Worm (Caenorhabditis elegans) whole organism, L4 larva: ENCODE measurements around the gene npr-28.

Source experiments
- D1046.2 ChIP-seq: fragments of 200-800 bp; sonication (Bioruptor generic); IDR thresholded peaks from 2 replicates; pipeline ENCODE4 v1.3.6; 2022; ENCODE audit warnings: missing genetic modification characterization, missing compliant biosample characterization
- F10B5.3 ChIP-seq: sonication (generic microtip); optimal IDR thresholded peaks from 2 replicates; lab custom pipeline; 2016; ENCODE audit warnings: mild to moderate bottlenecking, missing genetic modification characterization, missing compliant biosample characterization
- F49E8.2 ChIP-seq: sonication (generic microtip); optimal IDR thresholded peaks from 2 replicates; lab custom pipeline; 2016; ENCODE audit warnings: missing compliant biosample characterization, mild to moderate bottlenecking, missing genetic modification characterization, borderline replicate concordance
- Y105C5A.15 ChIP-seq: fragments of 200-800 bp; sonication (Bioruptor generic); IDR thresholded peaks from 2 replicates; pipeline ENCODE4 v1.3.6; 2022; ENCODE audit warnings: missing genetic modification characterization, missing compliant biosample characterization
- Y48G9A.11 ChIP-seq: fragments of 200-800 bp; sonication (Bioruptor generic); IDR thresholded peaks from 2 replicates; pipeline ENCODE4 v1.3.6; 2022; ENCODE audit warnings: missing genetic modification reagents, missing genetic modification characterization, missing compliant biosample characterization
- Y75B8A.6 ChIP-seq: fragments of 200-800 bp; sonication (Bioruptor generic); IDR thresholded peaks from 2 replicates; pipeline ENCODE4 v1.3.6; 2022; ENCODE audit warnings: missing genetic modification reagents, missing genetic modification characterization, missing compliant biosample characterization
- ZK337.2 ChIP-seq: fragments of 200-800 bp; sonication (Bioruptor generic); IDR thresholded peaks from 2 replicates; pipeline ENCODE4 v1.3.6; 2022; ENCODE audit warnings: missing genetic modification reagents, missing genetic modification characterization, missing compliant biosample characterization
- aha-1 ChIP-seq: fragments of 150-350 bp; peaks from one replicate; lab custom pipeline; 2014; ENCODE audit warnings: missing biosample characterization, missing genetic modification characterization
- aly-2 ChIP-seq: sonication (generic microtip); optimal IDR thresholded peaks from 2 replicates; lab custom pipeline; 2018; ENCODE audit warnings: missing biosample characterization, missing genetic modification characterization
- ceh-32 ChIP-seq: sonication (generic microtip); optimal IDR thresholded peaks from 2 replicates; lab custom pipeline; 2016; ENCODE audit warnings: mild to moderate bottlenecking, missing genetic modification characterization, missing compliant biosample characterization; ENCODE audit not compliant: poor library complexity
- ceh-44 ChIP-seq: fragments of 200-800 bp; sonication (Bioruptor generic); IDR thresholded peaks from 2 replicates; pipeline ENCODE4 v1.3.6; 2022; ENCODE audit warnings: missing genetic modification reagents, missing genetic modification characterization, missing compliant biosample characterization
- ceh-62 ChIP-seq: sonication (generic microtip); optimal IDR thresholded peaks from 2 replicates; lab custom pipeline; 2017; ENCODE audit warnings: missing biosample characterization, missing genetic modification characterization
- daf-16 ChIP-seq, 3 experiments: sonication (generic microtip); optimal IDR thresholded peaks; 2 replicates each; lab custom pipeline; 2016 to 2017; ENCODE audit warnings: missing genetic modification characterization in 3 of 3, missing genetic modification reagents in 3 of 3, mild to moderate bottlenecking in 2 of 3, missing compliant biosample characterization in 2 of 3, missing biosample characterization in 1 of 3, moderate library complexity in 1 of 3
- dmd-6 ChIP-seq: fragments of 200-800 bp; sonication (Bioruptor generic); IDR thresholded peaks from 2 replicates; pipeline ENCODE4 v1.3.6; 2022; ENCODE audit warnings: missing genetic modification reagents, missing genetic modification characterization, missing compliant biosample characterization
- dmd-9 ChIP-seq: fragments of 200-800 bp; sonication (Bioruptor generic); IDR thresholded peaks from 2 replicates; pipeline ENCODE4 v1.3.6; 2022; ENCODE audit warnings: missing genetic modification reagents, missing genetic modification characterization, missing compliant biosample characterization
- duxl-1 ChIP-seq: sonication (generic microtip); optimal IDR thresholded peaks from 2 replicates; lab custom pipeline; 2016; ENCODE audit warnings: mild to moderate bottlenecking, missing genetic modification characterization, moderate library complexity, missing compliant biosample characterization; ENCODE audit not compliant: poor library complexity
- dve-1 ChIP-seq: sonication (generic microtip); optimal IDR thresholded peaks from 2 replicates; lab custom pipeline; 2017; ENCODE audit warnings: antibody characterized with exemption, mild to moderate bottlenecking, missing genetic modification characterization, missing compliant biosample characterization; ENCODE audit not compliant: insufficient read depth
- egl-27 ChIP-seq: sonication (generic microtip); optimal IDR thresholded peaks from 3 replicates; lab custom pipeline; 2017; ENCODE audit warnings: missing biosample characterization, missing genetic modification reagents, missing genetic modification characterization
- egl-43 ChIP-seq: fragments of 200-800 bp; sonication (Bioruptor generic); IDR thresholded peaks from 2 replicates; pipeline ENCODE4 v1.3.6; 2022; ENCODE audit warnings: missing genetic modification reagents, missing genetic modification characterization, missing compliant biosample characterization
- fkh-10 ChIP-seq: fragments of 150-350 bp; optimal IDR thresholded peaks from 2 replicates; lab custom pipeline; 2014; ENCODE audit warnings: missing biosample characterization, missing genetic modification reagents, missing genetic modification characterization
- gei-8 ChIP-seq: fragments of 200-800 bp; sonication (Bioruptor generic); optimal IDR thresholded peaks from 2 replicates; lab custom pipeline; 2018; ENCODE audit warnings: mild to moderate bottlenecking, missing genetic modification characterization, missing compliant biosample characterization
- hlh-11 ChIP-seq: fragments of 200-800 bp; sonication (Bioruptor generic); optimal IDR thresholded peaks from 2 replicates; lab custom pipeline; 2018; ENCODE audit warnings: mild to moderate bottlenecking, missing genetic modification characterization, missing compliant biosample characterization
- hlh-30 ChIP-seq: sonication (generic microtip); optimal IDR thresholded peaks from 2 replicates; lab custom pipeline; 2017; ENCODE audit warnings: antibody characterized with exemption, mild to moderate bottlenecking, missing genetic modification characterization, missing compliant biosample characterization; ENCODE audit not compliant: insufficient read depth
- hmg-1.1 ChIP-seq: fragments of 200-800 bp; sonication (Bioruptor generic); IDR thresholded peaks from 2 replicates; pipeline ENCODE4 v1.3.6; 2022; ENCODE audit warnings: missing genetic modification reagents, missing genetic modification characterization, missing compliant biosample characterization
- jun-1 ChIP-seq: fragments of 150-350 bp; optimal IDR thresholded peaks from 2 replicates; lab custom pipeline; 2014; ENCODE audit warnings: missing biosample characterization, missing genetic modification reagents, missing genetic modification characterization
- lin-1 ChIP-seq: fragments of 200-800 bp; sonication (Bioruptor generic); IDR thresholded peaks from 2 replicates; pipeline ENCODE4 v1.3.6; 2022; ENCODE audit warnings: missing genetic modification reagents, missing genetic modification characterization, missing compliant biosample characterization
- lin-15B ChIP-seq: fragments of 150-350 bp; sonication (generic microtip); optimal IDR thresholded peaks from 3 replicates; lab custom pipeline; 2014; ENCODE audit warnings: missing biosample characterization, missing genetic modification characterization
- lin-39 ChIP-seq: fragments of 150-350 bp; optimal IDR thresholded peaks from 2 replicates; lab custom pipeline; 2014; ENCODE audit warnings: missing biosample characterization, missing genetic modification reagents, missing genetic modification characterization
- lir-3 ChIP-seq: sonication (generic microtip); optimal IDR thresholded peaks from 2 replicates; lab custom pipeline; 2016; ENCODE audit warnings: mild to moderate bottlenecking, missing genetic modification characterization, missing compliant biosample characterization
- lsy-2 ChIP-seq, 2 experiments: fragments of 150-350 bp in 1 of 2; sonication (generic microtip) in 1 of 2; optimal IDR thresholded peaks; 2 replicates each; lab custom pipeline; 2014 to 2017; ENCODE audit warnings: missing biosample characterization in 2 of 2, missing genetic modification characterization in 2 of 2
- mdl-1 ChIP-seq, 2 experiments: fragments of 150-350 bp in 1 of 2; sonication (generic microtip) in 1 of 2; optimal IDR thresholded peaks; 2 replicates each; lab custom pipeline; 2014 to 2017; ENCODE audit warnings: missing biosample characterization in 2 of 2, missing genetic modification characterization in 2 of 2
- mep-1 ChIP-seq: fragments of 150-350 bp; sonication (generic microtip); optimal IDR thresholded peaks from 3 replicates; lab custom pipeline; 2014; ENCODE audit warnings: missing biosample characterization, missing genetic modification characterization
- mes-2 ChIP-seq: sonication (generic microtip); optimal IDR thresholded peaks from 2 replicates; lab custom pipeline; 2016; ENCODE audit warnings: missing genotype, mild to moderate bottlenecking, missing genetic modification characterization, missing compliant biosample characterization; ENCODE audit not compliant: poor library complexity, severe bottlenecking
- mxl-3 ChIP-seq: fragments of 200-800 bp; sonication (Bioruptor generic); optimal IDR thresholded peaks from 2 replicates; lab custom pipeline; 2018; ENCODE audit warnings: mild to moderate bottlenecking, missing genetic modification characterization, missing compliant biosample characterization
- nhr-111 ChIP-seq: fragments of 200-800 bp; sonication (Bioruptor generic); optimal IDR thresholded peaks from 2 replicates; lab custom pipeline; 2018; ENCODE audit warnings: mild to moderate bottlenecking, missing genetic modification characterization, missing compliant biosample characterization
- nhr-237 ChIP-seq: sonication (generic microtip); optimal IDR thresholded peaks from 2 replicates; lab custom pipeline; 2017; ENCODE audit warnings: missing biosample characterization, missing genetic modification characterization
- nhr-25 ChIP-seq: sonication (generic microtip); optimal IDR thresholded peaks from 2 replicates; lab custom pipeline; 2017; ENCODE audit warnings: missing genetic modification characterization, mild to moderate bottlenecking, missing compliant biosample characterization, antibody characterized with exemption, moderate library complexity, borderline replicate concordance; ENCODE audit not compliant: insufficient read depth
- nhr-28 ChIP-seq: fragments of 150-350 bp; optimal IDR thresholded peaks from 2 replicates; lab custom pipeline; 2014; ENCODE audit warnings: missing biosample characterization, missing genetic modification characterization
- nhr-48 ChIP-seq: sonication (generic microtip); optimal IDR thresholded peaks from 2 replicates; lab custom pipeline; 2016; ENCODE audit warnings: mild to moderate bottlenecking, missing genetic modification characterization, missing compliant biosample characterization
- sdz-12 ChIP-seq: fragments of 200-800 bp; sonication (Bioruptor generic); optimal IDR thresholded peaks from 2 replicates; lab custom pipeline; 2018; ENCODE audit warnings: mild to moderate bottlenecking, missing genetic modification characterization, missing compliant biosample characterization
- set-16 ChIP-seq: fragments of 200-800 bp; sonication (Bioruptor generic); IDR thresholded peaks from 2 replicates; pipeline ENCODE4 v1.3.6; 2022; ENCODE audit warnings: missing genetic modification reagents, missing genetic modification characterization, missing compliant biosample characterization
- unc-130 ChIP-seq: sonication (generic microtip); optimal IDR thresholded peaks from 2 replicates; lab custom pipeline; 2016; ENCODE audit warnings: missing genetic modification reagents, missing genetic modification characterization, missing compliant biosample characterization
- unc-62 ChIP-seq, 3 experiments: fragments of 150-350 bp in 1 of 3; sonication (generic microtip); optimal IDR thresholded peaks in 2 of 3; peaks in 1 of 3; 1 replicate in 1 of 3; 2 replicates in 2 of 3; lab custom pipeline; 2014 to 2017; ENCODE audit warnings: missing biosample characterization in 3 of 3, missing genetic modification characterization in 3 of 3, missing genetic modification reagents in 3 of 3, missing genotype in 1 of 3
- zip-2 ChIP-seq: fragments of 150-350 bp; optimal IDR thresholded peaks from 2 replicates; lab custom pipeline; 2014; ENCODE audit warnings: missing biosample characterization, missing genetic modification characterization
- ztf-7 ChIP-seq: fragments of 150-350 bp; optimal IDR thresholded peaks from 2 replicates; lab custom pipeline; 2014; ENCODE audit warnings: missing biosample characterization, missing genetic modification characterization

npr-28 gene

ce11 chrX:8384642-8385181 lies 33.8 kb upstream of the npr-28 start, which contains the start of gene F41D9.2:
Gene F41D9.2 (minus strand): TSS chrX:8384945.
- TF ChIP-seq hlh-11 (tag; lab: Kevin White, UChicago) = peak; percentile 26
- TF ChIP-seq mdl-1 (tag; optimal IDR thresholded peaks at IDR 0.05; lab: Kevin White, UChicago) = peak in 1 of 2 experiments; percentile 16
- TF ChIP-seq set-16 (GFP tag; lab: Robert Waterston, UW) = peak; percentile 27; the same call in 1 of the 2 replicates
- peak; percentile 68 for TF ChIP-seq hlh-30 (tag; lab: Kevin White, UChicago)
- peak; percentile 61 for TF ChIP-seq mxl-3 (GFP tag; lab: Kevin White, UChicago)
- TF ChIP-seq D1046.2 = no peak
- no peak for TF ChIP-seq ceh-62 (tag; lab: Kevin White, UChicago)
- no peak for TF ChIP-seq mep-1 (tag; lab: Kevin White, UChicago)
- TF ChIP-seq hmg-1.1 (GFP tag; lab: Robert Waterston, UW) = 0 out of 2 replicates have a peak, but pooled peaks have one; percentile 17
- TF ChIP-seq nhr-28 (tag; lab: Kevin White, UChicago) = peak; percentile 14
- peak; percentile 3 for TF ChIP-seq aha-1 (tag; lab: Kevin White, UChicago)
- TF ChIP-seq unc-62 (GFP tag; optimal IDR thresholded peaks at IDR 0.05 in 1 of 2; lab: Kevin White, UChicago) = peak in 1 of 2 experiments; percentile 87
- no peak for TF ChIP-seq unc-62 (tag; optimal IDR thresholded peaks at IDR 0.05; lab: Kevin White, UChicago)

DNA sequence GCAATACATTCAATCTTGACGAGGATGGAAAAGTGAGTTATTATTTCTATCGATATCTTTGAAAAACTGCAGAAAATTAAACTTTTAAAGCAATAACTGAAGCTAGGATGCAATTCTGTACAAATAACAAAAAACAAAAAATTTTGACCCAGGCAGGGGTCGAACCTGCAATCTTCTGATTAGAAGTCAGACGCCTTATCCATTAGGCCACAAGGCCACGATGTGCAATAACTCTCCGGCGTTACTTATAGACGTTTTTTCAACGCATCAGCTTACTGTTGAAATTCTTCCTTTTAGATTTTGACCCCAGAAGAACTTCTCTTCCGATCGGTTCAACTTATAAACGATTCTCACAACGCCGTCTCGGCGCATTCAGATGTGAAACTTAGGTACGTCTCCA lies 30.8 kb upstream of the npr-28 start:
- TF ChIP-seq aly-2 (tag; lab: Kevin White, UChicago) (no peak), ceh-32 (tag; lab: Kevin White, UChicago) (no peak), set-16 (GFP tag; lab: Robert Waterston, UW) (no peak), dmd-6 (GFP tag; lab: Robert Waterston, UW) (peak; percentile 48), lir-3 (peak; percentile 17), nhr-25 (tag; lab: Kevin White, UChicago) (no peak), fkh-10 (GFP tag; lab: Kevin White, UChicago) (no peak), F10B5.3 (tag; lab: Kevin White, UChicago) (no peak), D1046.2 (0 out of 2 replicates have a peak, but pooled peaks have one; percentile 13), dmd-9 (no peak), sdz-12 (no peak), egl-43 (GFP tag; lab: Robert Waterston, UW) (no peak; the same call in 1 of the 2 replicates), hlh-11 (tag; lab: Kevin White, UChicago) (peak; percentile 22), lsy-2 (tag; optimal IDR thresholded peaks at IDR 0.05; lab: Kevin White, UChicago) (peak in 1 of 2 experiments; percentile 27), lin-39 (tag; lab: Kevin White, UChicago) (no peak), F49E8.2 (tag; lab: Kevin White, UChicago) (peak; percentile 22), mes-2 (tag; lab: Kevin White, UChicago) (peak; percentile 62), Y48G9A.11 (GFP tag; lab: Robert Waterston, UW) (peak; percentile 70), mdl-1 (tag; optimal IDR thresholded peaks at IDR 0.05; lab: Kevin White, UChicago) (no peak), ztf-7 (tag; lab: Kevin White, UChicago) (no peak), dve-1 (tag; lab: Kevin White, UChicago) (peak; percentile 3), daf-16 (GFP tag; optimal IDR thresholded peaks at IDR 0.05; lab: Kevin White, UChicago) (peak; percentile 2 to 49), daf-16 (tag; optimal IDR thresholded peaks at IDR 0.05; lab: Kevin White, UChicago) (peak; percentile 53), lin-15B (tag; lab: Kevin White, UChicago) (no peak), nhr-111 (peak; percentile 24), gei-8 (GFP tag; lab: Kevin White, UChicago) (peak; percentile 29), zip-2 (tag; lab: Kevin White, UChicago) (no peak), Y75B8A.6 (GFP tag; lab: Robert Waterston, UW) (no peak), nhr-237 (tag; lab: Kevin White, UChicago) (no peak), lin-1 (GFP tag; lab: Robert Waterston, UW) (peak; percentile 47; the same call in 1 of the 2 replicates), nhr-48 (tag; lab: Kevin White, UChicago) (no peak), duxl-1 (tag; lab: Kevin White, UChicago) (peak; percentile 32), ceh-44 (GFP tag; lab: Robert Waterston, UW) (peak; percentile 67; the same call in 1 of the 2 replicates), ZK337.2 (GFP tag; lab: Robert Waterston, UW) (peak; percentile 79), unc-130 (GFP tag; lab: Kevin White, UChicago) (peak; percentile 3), jun-1 (tag; lab: Kevin White, UChicago) (no peak), ceh-62 (tag; lab: Kevin White, UChicago) (no peak), egl-27 (tag; lab: Kevin White, UChicago) (no peak), Y105C5A.15 (GFP tag; lab: Robert Waterston, UW) (peak; percentile 81; the same call in 1 of the 2 replicates)
